Fruit fly (Drosophila melanogaster) whole organism, embryonic: ENCODE data around the gene Acn.

Source experiments
- Ada2b ChIP-seq: fragments of 200-800 bp; sonication (Bioruptor generic); IDR thresholded peaks from 2 replicates; pipeline ENCODE4 v1.3.6; 2022; ENCODE audit warnings: missing biosample characterization, missing genetic modification characterization
- CG10431 ChIP-seq: fragments of 200-800 bp; sonication (Bioruptor generic); optimal IDR thresholded peaks from 3 replicates; lab custom pipeline; 2018; ENCODE audit warnings: missing biosample characterization, mild to moderate bottlenecking, missing genetic modification characterization
- CG11085 ChIP-seq: fragments of 200-800 bp; sonication (Bioruptor generic); IDR thresholded peaks from 2 replicates; pipeline ENCODE4 v1.3.6; 2022; ENCODE audit warnings: missing biosample characterization, missing genetic modification characterization
- CG11398 ChIP-seq: fragments of 200-800 bp; sonication (Bioruptor generic); optimal IDR thresholded peaks from 2 replicates; lab custom pipeline; 2016; ENCODE audit warnings: missing biosample characterization, missing genetic modification characterization
- CG14710 ChIP-seq: fragments of 200-800 bp; sonication (Bioruptor generic); optimal IDR thresholded peaks from 3 replicates; lab custom pipeline; 2019; ENCODE audit warnings: missing biosample characterization, mild to moderate bottlenecking, missing genetic modification characterization, moderate library complexity
- CG16813 ChIP-seq: fragments of 200-800 bp; sonication (Bioruptor generic); IDR thresholded peaks from 3 replicates; pipeline ENCODE4 v1.3.6; 2022; ENCODE audit warnings: missing biosample characterization, missing genetic modification characterization; ENCODE audit not compliant: partially characterized antibody
- CG17361 ChIP-seq: fragments of 200-800 bp; sonication (Bioruptor generic); IDR thresholded peaks from 3 replicates; pipeline ENCODE4 v1.3.6; 2022; ENCODE audit warnings: missing biosample characterization, missing genetic modification characterization
- CG2202 ChIP-seq: fragments of 200-800 bp; sonication (Bioruptor generic); optimal IDR thresholded peaks from 2 replicates; lab custom pipeline; 2018; ENCODE audit warnings: missing biosample characterization, mild to moderate bottlenecking, missing genetic modification characterization
- CG3407 ChIP-seq: fragments of 200-800 bp; sonication (Bioruptor generic); optimal IDR thresholded peaks from 2 replicates; lab custom pipeline; 2018; ENCODE audit warnings: missing biosample characterization, mild to moderate bottlenecking, missing genetic modification characterization
- CG4282 ChIP-seq: fragments of 200-800 bp; sonication (Bioruptor generic); optimal IDR thresholded peaks from 2 replicates; lab custom pipeline; 2016; ENCODE audit warnings: missing biosample characterization, missing genetic modification characterization
- CG4424 ChIP-seq: fragments of 200-800 bp; sonication (Bioruptor generic); optimal IDR thresholded peaks from 3 replicates; lab custom pipeline; 2016; ENCODE audit warnings: missing biosample characterization, missing genetic modification characterization
- CG4707 ChIP-seq: fragments of 200-800 bp; sonication (Bioruptor generic); optimal IDR thresholded peaks from 2 replicates; lab custom pipeline; 2018; ENCODE audit warnings: missing biosample characterization, mild to moderate bottlenecking, missing genetic modification characterization, moderate library complexity
- CG6689 ChIP-seq: fragments of 200-800 bp; sonication (Bioruptor generic); IDR thresholded peaks from 2 replicates; pipeline ENCODE4 v1.3.6; 2022; ENCODE audit warnings: missing biosample characterization, missing genetic modification characterization
- CG7745 ChIP-seq: fragments of 200-800 bp; sonication (Bioruptor generic); optimal IDR thresholded peaks from 2 replicates; lab custom pipeline; 2018; ENCODE audit warnings: missing biosample characterization, mild to moderate bottlenecking, missing genetic modification characterization, moderate library complexity
- CG8944 ChIP-seq: fragments of 200-800 bp; sonication (Bioruptor generic); optimal IDR thresholded peaks from 3 replicates; lab custom pipeline; 2016; ENCODE audit warnings: missing biosample characterization, missing genetic modification characterization
- Dp ChIP-seq: fragments of 200-800 bp; sonication (Bioruptor generic); optimal IDR thresholded peaks from 2 replicates; lab custom pipeline; 2018; ENCODE audit warnings: missing biosample characterization, mild to moderate bottlenecking, missing genetic modification characterization, moderate library complexity
- Eip74EF ChIP-seq, 2 experiments: fragments of 200-800 bp in 1 of 2; fragments of >200 bp in 1 of 2; sonication (Bioruptor generic) in 1 of 2; optimal IDR thresholded peaks; 2 replicates each; lab custom pipeline; 2017 to 2019; ENCODE audit warnings: missing biosample characterization in 2 of 2, missing genetic modification characterization in 2 of 2, mild to moderate bottlenecking in 1 of 2, moderate library complexity in 1 of 2
- Hsf ChIP-seq: fragments of 200-800 bp; sonication (Bioruptor generic); optimal IDR thresholded peaks from 3 replicates; lab custom pipeline; 2016; ENCODE audit warnings: missing biosample characterization, missing genetic modification characterization
- Lim3 ChIP-seq: fragments of 200-800 bp; sonication (Bioruptor generic); IDR thresholded peaks from 2 replicates; pipeline ENCODE4 v1.3.6; 2022; ENCODE audit warnings: missing biosample characterization, missing genetic modification characterization
- Mad ChIP-seq: fragments of 200-800 bp; sonication (Bioruptor generic); optimal IDR thresholded peaks from 2 replicates; lab custom pipeline; 2016; ENCODE audit warnings: missing biosample characterization, missing genetic modification characterization
- Mrtf ChIP-seq: fragments of 200-800 bp; sonication (Bioruptor generic); IDR thresholded peaks from 3 replicates; pipeline ENCODE4 v1.3.6; 2022; ENCODE audit warnings: missing biosample characterization, missing genetic modification characterization
- NC2α ChIP-seq: fragments of 200-800 bp; sonication (Bioruptor generic); optimal IDR thresholded peaks from 2 replicates; lab custom pipeline; 2016; ENCODE audit warnings: missing biosample characterization, missing genetic modification characterization
- Oaz ChIP-seq: fragments of 200-800 bp; sonication (Bioruptor generic); IDR thresholded peaks from 2 replicates; pipeline ENCODE4 v1.3.6; 2022; ENCODE audit warnings: missing biosample characterization, missing genetic modification characterization
- Opbp ChIP-seq: fragments of 200-800 bp; sonication (Bioruptor generic); IDR thresholded peaks from 3 replicates; pipeline ENCODE4 v1.3.6; 2022; ENCODE audit warnings: missing biosample characterization, missing genetic modification characterization; ENCODE audit not compliant: partially characterized antibody
- TFAM ChIP-seq: fragments of 200-800 bp; sonication (Bioruptor generic); optimal IDR thresholded peaks from 2 replicates; lab custom pipeline; 2017; ENCODE audit warnings: missing biosample characterization, missing genetic modification characterization, inconsistent platforms
- Usf ChIP-seq: fragments of 200-800 bp; sonication (Bioruptor generic); optimal IDR thresholded peaks from 2 replicates; lab custom pipeline; 2017; ENCODE audit warnings: missing genotype, missing biosample characterization, missing genetic modification characterization
- ab ChIP-seq: fragments of 200-800 bp; sonication (Bioruptor generic); optimal IDR thresholded peaks from 2 replicates; lab custom pipeline; 2016; ENCODE audit warnings: missing biosample characterization, missing genetic modification characterization
- ac ChIP-seq: fragments of 200-800 bp; sonication (Bioruptor generic); optimal IDR thresholded peaks from 3 replicates; lab custom pipeline; 2017; ENCODE audit warnings: missing biosample characterization, mild to moderate bottlenecking, missing genetic modification characterization
- bbx ChIP-seq: fragments of 200-800 bp; sonication (Bioruptor generic); IDR thresholded peaks from 2 replicates; pipeline ENCODE4 v1.3.6; 2022; ENCODE audit warnings: missing biosample characterization, missing genetic modification characterization; ENCODE audit not compliant: partially characterized antibody
- dmrt11E ChIP-seq: fragments of 200-800 bp; sonication (Bioruptor generic); optimal IDR thresholded peaks from 3 replicates; lab custom pipeline; 2018; ENCODE audit warnings: missing biosample characterization, mild to moderate bottlenecking, missing genetic modification characterization, moderate library complexity
- ems ChIP-seq: fragments of 200-800 bp; sonication (Bioruptor generic); optimal IDR thresholded peaks from 3 replicates; lab custom pipeline; 2016; ENCODE audit warnings: missing biosample characterization, missing genetic modification characterization
- exex ChIP-seq: fragments of 200-800 bp; sonication (Bioruptor generic); optimal IDR thresholded peaks from 4 replicates; lab custom pipeline; 2018; ENCODE audit warnings: missing biosample characterization, mild to moderate bottlenecking, missing genetic modification characterization, moderate library complexity
- gcm ChIP-seq: fragments of 200-800 bp; sonication (Bioruptor generic); optimal IDR thresholded peaks from 2 replicates; lab custom pipeline; 2019; ENCODE audit warnings: missing biosample characterization, mild to moderate bottlenecking, missing genetic modification characterization, moderate library complexity
- kni ChIP-seq: fragments of 200-800 bp; sonication (Bioruptor generic); optimal IDR thresholded peaks from 3 replicates; lab custom pipeline; 2017; ENCODE audit warnings: mild to moderate bottlenecking, missing biosample characterization, missing genetic modification reagents, missing genetic modification characterization
- lbe ChIP-seq: fragments of 200-800 bp; sonication (Bioruptor generic); optimal IDR thresholded peaks from 2 replicates; lab custom pipeline; 2016; ENCODE audit warnings: missing biosample characterization, mild to moderate bottlenecking, missing genetic modification characterization
- lilli ChIP-seq: fragments of 200-800 bp; sonication (Bioruptor generic); optimal IDR thresholded peaks from 3 replicates; lab custom pipeline; 2016; ENCODE audit warnings: missing biosample characterization, missing genetic modification characterization
- lov ChIP-seq, 2 experiments: fragments of 200-800 bp in 1 of 2; fragments of >200 bp in 1 of 2; sonication (Bioruptor generic) in 1 of 2; IDR thresholded peaks in 1 of 2; optimal IDR thresholded peaks in 1 of 2; 2 replicates in 1 of 2; 3 replicates in 1 of 2; pipeline versions ENCODE4 v1.3.6 to Lab custom; 2017 to 2022; ENCODE audit warnings: missing biosample characterization in 1 of 2, missing genetic modification characterization in 1 of 2
- nau ChIP-seq: fragments of 200-800 bp; sonication (Bioruptor generic); optimal IDR thresholded peaks from 3 replicates; lab custom pipeline; 2017; ENCODE audit warnings: missing biosample characterization, mild to moderate bottlenecking, missing genetic modification characterization, missing genetic modification reagents
- sc ChIP-seq, 3 experiments: fragments of >200 bp in 2 of 3; fragments of 200-800 bp in 1 of 3; sonication (Bioruptor generic) in 1 of 3; optimal IDR thresholded peaks; 2 replicates in 2 of 3; 3 replicates in 1 of 3; lab custom pipeline; 2017; ENCODE audit warnings: mild to moderate bottlenecking in 1 of 3, missing biosample characterization in 1 of 3, missing genetic modification characterization in 1 of 3, missing genetic modification reagents in 1 of 3
- sens ChIP-seq: fragments of 200-800 bp; sonication (Bioruptor generic); peaks from one replicate; lab custom pipeline; 2016; ENCODE audit warnings: missing biosample characterization, missing genetic modification characterization
- seq ChIP-seq: fragments of 200-800 bp; sonication (Bioruptor generic); IDR thresholded peaks from 2 replicates; pipeline ENCODE4 v1.3.6; 2022; ENCODE audit warnings: missing biosample characterization, missing genetic modification characterization
- shn ChIP-seq: fragments of 200-800 bp; sonication (Bioruptor generic); optimal IDR thresholded peaks from 3 replicates; lab custom pipeline; 2016; ENCODE audit warnings: missing biosample characterization, missing genetic modification characterization
- sim ChIP-seq: fragments of 200-800 bp; sonication (Bioruptor generic); IDR thresholded peaks from 2 replicates; pipeline ENCODE4 v1.3.6; 2022; ENCODE audit warnings: missing biosample characterization, missing genetic modification characterization
- sima ChIP-seq: fragments of 200-800 bp; sonication (Bioruptor generic); optimal IDR thresholded peaks from 2 replicates; lab custom pipeline; 2016; ENCODE audit warnings: missing biosample characterization, missing genetic modification characterization
- sqz ChIP-seq: fragments of 200-800 bp; sonication (Bioruptor generic); optimal IDR thresholded peaks from 3 replicates; lab custom pipeline; 2018; ENCODE audit warnings: missing biosample characterization, mild to moderate bottlenecking, missing genetic modification characterization
- sr ChIP-seq: fragments of 200-800 bp; sonication (Bioruptor generic); IDR thresholded peaks from 3 replicates; pipeline ENCODE4 v1.3.6; 2022; ENCODE audit warnings: missing biosample characterization, missing genetic modification characterization
- tio ChIP-seq: fragments of 200-800 bp; sonication (Bioruptor generic); optimal IDR thresholded peaks from 2 replicates; lab custom pipeline; 2017; ENCODE audit warnings: missing biosample characterization, missing genetic modification characterization, inconsistent platforms
- ttk ChIP-seq: fragments of 200-800 bp; sonication (Bioruptor generic); IDR thresholded peaks from 2 replicates; pipeline ENCODE4 v2.1.2; 2022; ENCODE audit warnings: missing biosample characterization, missing genetic modification characterization
- zf30C ChIP-seq: fragments of 200-800 bp; sonication (Bioruptor generic); optimal IDR thresholded peaks from 3 replicates; lab custom pipeline; 2018; ENCODE audit warnings: missing biosample characterization, mild to moderate bottlenecking, missing genetic modification characterization

Acn gene

DNA sequence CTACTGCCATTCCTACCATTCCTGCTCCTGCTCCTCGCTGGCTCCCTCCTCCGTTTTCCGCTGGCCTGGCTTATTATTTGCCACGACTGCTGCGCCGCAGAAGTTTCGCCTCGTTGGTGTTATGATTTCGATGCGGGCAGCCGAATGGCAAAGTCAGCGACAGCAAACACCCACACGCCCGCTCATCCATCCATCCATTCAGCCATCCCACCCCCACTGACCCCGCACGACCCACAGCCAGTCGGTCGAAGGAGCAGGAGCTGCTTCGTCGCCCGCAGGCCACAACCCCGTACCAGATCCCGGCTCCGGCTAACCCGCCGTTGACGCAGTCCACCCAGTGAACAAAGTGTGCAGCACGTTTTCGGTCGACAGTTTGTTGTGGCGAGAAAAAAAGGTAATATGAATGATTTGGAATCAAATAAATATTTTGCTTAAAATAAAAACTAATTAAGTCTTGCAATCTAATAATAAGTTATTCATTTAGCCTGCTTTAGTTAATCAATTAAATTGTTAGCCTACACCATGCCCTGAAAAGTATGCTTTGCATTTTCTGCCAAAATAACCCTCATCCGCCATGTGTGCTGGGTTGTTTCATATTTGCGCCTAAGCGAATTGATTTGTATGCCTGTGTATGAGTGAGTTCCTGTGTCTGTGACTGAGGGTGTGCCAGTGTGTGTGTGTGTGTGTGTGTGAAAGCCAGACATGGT, 18.5 kb upstream of the Acn start (continued):
- TF ChIP-seq TFAM (GFP tag; lab: Kevin White, UChicago) (no peak), CG4424 (GFP tag; lab: Kevin White, UChicago) (peak; percentile 27), sim (GFP tag; lab: Robert Waterston, UW) (no peak), shn (GFP tag; lab: Kevin White, UChicago) (no peak), CG4707 (GFP tag; lab: Kevin White, UChicago) (no peak), Eip74EF (GFP tag; optimal IDR thresholded peaks at IDR 0.05; lab: Kevin White, UChicago) (peak in 1 of 2 experiments; percentile 28), Lim3 (no peak), sc (optimal IDR thresholded peaks at IDR 0.05; lab: Kevin White, UChicago) (no peak), sc (GFP tag; optimal IDR thresholded peaks at IDR 0.05; lab: Kevin White, UChicago) (no peak), CG11398 (GFP tag; lab: Kevin White, UChicago) (no peak), exex (tag; lab: Kevin White, UChicago) (peak; percentile 33), dmrt11E (tag; lab: Kevin White, UChicago) (no peak), Opbp (GFP tag; lab: Robert Waterston, UW) (no peak), CG10431 (no peak), NC2α (GFP tag; lab: Kevin White, UChicago) (no peak), CG8944 (no peak), Mrtf (no peak), CG16813 (GFP tag; lab: Robert Waterston, UW) (no peak), sima (no peak), CG11085 (GFP tag; lab: Robert Waterston, UW) (no peak), CG2202 (no peak), CG17361 (GFP tag; lab: Robert Waterston, UW) (peak; percentile 53; the same call in 2 of the 3 replicates), lilli (GFP tag; lab: Kevin White, UChicago) (peak; percentile 54), lov (optimal IDR thresholded peaks at IDR 0.05; lab: Kevin White, UChicago) (no peak), lov (GFP tag; IDR thresholded peaks at IDR 0.05; lab: Robert Waterston, UW) (no peak), CG7745 (no peak), lbe (GFP tag; lab: Kevin White, UChicago) (no peak), ab (GFP tag; lab: Kevin White, UChicago) (no peak), ttk (GFP tag; lab: Robert Waterston, UW) (no peak), Mad (no peak), CG6689 (GFP tag; lab: Robert Waterston, UW) (no peak; the same call in 1 of the 2 replicates), seq (GFP tag; lab: Robert Waterston, UW) (peak; percentile 51), CG4282 (GFP tag; lab: Kevin White, UChicago) (no peak), Oaz (GFP tag; lab: Robert Waterston, UW) (no peak), kni (GFP tag; lab: Kevin White, UChicago) (no peak), tio (GFP tag; lab: Kevin White, UChicago) (no peak), sqz (GFP tag; lab: Kevin White, UChicago) (no peak), gcm (GFP tag; lab: Kevin White, UChicago) (peak; percentile 38), Usf (GFP tag; lab: Kevin White, UChicago) (peak; percentile 6), Ada2b (GFP tag; lab: Robert Waterston, UW) (no peak), zf30C (GFP tag; lab: Kevin White, UChicago) (no peak), CG14710 (tag; lab: Kevin White, UChicago) (no peak), Dp (GFP tag; lab: Kevin White, UChicago) (no peak), nau (GFP tag; lab: Kevin White, UChicago) (peak; percentile 45), sr (no peak), CG3407 (GFP tag; lab: Kevin White, UChicago) (no peak), bbx (no peak), Hsf (GFP tag; lab: Kevin White, UChicago) (peak; percentile 40), ems (peak; percentile 6), ac (GFP tag; lab: Kevin White, UChicago) (no peak), sens (peak; percentile 48)
